Worm (Caenorhabditis elegans): ENCODE results near the gene efl-3.
A peak's percentile ranks its signal among the peaks of the same experiment; 100 is the strongest.

efl-3 gene

DNA sequence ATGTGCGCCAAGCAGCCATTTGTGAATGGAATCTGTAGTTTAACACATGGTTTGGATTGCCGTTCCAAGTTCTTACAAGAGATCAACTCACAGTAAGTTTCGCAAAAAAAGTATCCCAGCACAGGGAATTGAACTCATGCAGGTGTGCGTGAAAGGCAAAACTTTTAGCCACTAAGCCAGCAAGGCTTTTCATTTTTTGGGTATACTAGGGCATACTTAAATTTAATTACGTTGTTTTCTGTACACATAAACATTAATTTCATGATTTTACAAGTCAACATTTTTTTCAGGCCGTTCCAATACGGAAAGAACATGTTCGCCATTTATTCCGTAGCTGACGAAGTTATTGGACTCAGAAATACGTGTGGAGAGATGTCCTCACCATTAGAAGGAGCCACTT is 29.0 kb downstream of the efl-3 start (continued):
- TF ChIP-seq hrde-1 (tag; optimal IDR thresholded peaks at IDR 0.05; ENCODE audit: borderline replicate concordance) (peak; percentile 89), dpl-1 (GFP tag; optimal IDR thresholded peaks at IDR 0.05) (no peak), K12H6.12 (tag; optimal IDR thresholded peaks at IDR 0.05) (no peak), rcor-1 (GFP tag; IDR thresholded peaks at IDR 0.05) (peak; percentile 73), lsl-1 (GFP tag; optimal IDR thresholded peaks at IDR 0.05) (peak; percentile 44), tbp1 (GFP tag; optimal IDR thresholded peaks at IDR 0.05) (peak; percentile 94), lin-54 (GFP tag; optimal IDR thresholded peaks at IDR 0.05) (peak; percentile 66), D2030.7 (GFP tag; IDR thresholded peaks at IDR 0.05) (no peak), mel-28 (tag; optimal IDR thresholded peaks at IDR 0.05; ENCODE audit: borderline replicate concordance) (no peak), nhr-120 (GFP tag; IDR thresholded peaks at IDR 0.05) (peak; percentile 98), mcd-1 (GFP tag; IDR thresholded peaks at IDR 0.05) (peak; percentile 53; the same call in 1 of the 2 replicates), fkh-3 (tag; optimal IDR thresholded peaks at IDR 0.05) (peak; percentile 76), ceh-27 (GFP tag; optimal IDR thresholded peaks at IDR 0.05) (peak; percentile 34), ztf-25 (GFP tag; IDR thresholded peaks at IDR 0.05) (peak; percentile 86; the same call in 1 of the 2 replicates), F37B4.10 (GFP tag; IDR thresholded peaks at IDR 0.05) (0 out of 2 replicates have a peak, but pooled peaks have one; percentile 75), ztf-6 (GFP tag; IDR thresholded peaks at IDR 0.05) (peak; percentile 65; the same call in 1 of the 2 replicates), attf-6 (GFP tag; IDR thresholded peaks at IDR 0.05) (peak; percentile 69; the same call in 1 of the 2 replicates), Y56A3A.18 (GFP tag; IDR thresholded peaks at IDR 0.05) (peak; percentile 59; the same call in 1 of the 2 replicates), hsf-1 (GFP tag; IDR thresholded peaks at IDR 0.05) (peak; percentile 81), let-607 (tag; optimal IDR thresholded peaks at IDR 0.05) (peak; percentile 32 to 36), Y79H2A.3 (GFP tag; conservative IDR thresholded peaks at IDR 0.05) (0 out of 2 replicates have a peak, but pooled peaks have one; percentile 28), mes-4 (tag; optimal IDR thresholded peaks at IDR 0.05) (peak; percentile 88), lin-35 (GFP tag; optimal IDR thresholded peaks at IDR 0.05) (peak in 1 of 3 experiments; percentile 56), Y53F4B.3 (GFP tag; IDR thresholded peaks at IDR 0.05) (no peak), die-1 (tag; optimal IDR thresholded peaks at IDR 0.05) (peak; percentile 97), nfya-2 (GFP tag; IDR thresholded peaks at IDR 0.05) (no peak), Y67H2A.10 (GFP tag; conservative IDR thresholded peaks at IDR 0.05) (no peak), lsy-27 (tag; optimal IDR thresholded peaks at IDR 0.05; ENCODE audit: borderline replicate concordance, insufficient read depth) (no peak), snpc-1.1 (tag; optimal IDR thresholded peaks at IDR 0.05; ENCODE audit: insufficient read depth) (peak; percentile 52), ztf-3 (GFP tag; optimal IDR thresholded peaks at IDR 0.05) (peak; percentile 6), F10E7.11 (tag; optimal IDR thresholded peaks at IDR 0.05) (peak; percentile 90), him-1 (tag; optimal IDR thresholded peaks at IDR 0.05) (no peak), zfh-2 (GFP tag; conservative IDR thresholded peaks at IDR 0.05) (no peak), F39B2.1 (GFP tag; IDR thresholded peaks at IDR 0.05) (peak; percentile 23; the same call in 1 of the 2 replicates), B0336.3 (GFP tag; IDR thresholded peaks at IDR 0.05) (no peak), T07F8.4 (tag; optimal IDR thresholded peaks at IDR 0.05) (peak; percentile 68), athp-1 (tag; optimal IDR thresholded peaks at IDR 0.05) (peak; percentile 90), F23B12.7 (tag; optimal IDR thresholded peaks at IDR 0.05; ENCODE audit: insufficient read depth) (no peak), zim-3 (tag; optimal IDR thresholded peaks at IDR 0.05) (peak; percentile 43), F49E8.2 (tag; optimal IDR thresholded peaks at IDR 0.05; ENCODE audit: insufficient read depth) (no peak), hlh-26 (GFP tag; conservative IDR thresholded peaks at IDR 0.05) (no peak), Y53G8AR.9 (GFP tag; conservative IDR thresholded peaks at IDR 0.05) (peak; percentile 93), repo-1 (tag; optimal IDR thresholded peaks at IDR 0.05) (peak; percentile 84), unc-62 (GFP tag; optimal IDR thresholded peaks at IDR 0.05) (no peak), hmg-1.2 (GFP tag; IDR thresholded peaks at IDR 0.05) (peak; percentile 73), let-526 (GFP tag; IDR thresholded peaks at IDR 0.05) (0 out of 2 replicates have a peak, but pooled peaks have one; percentile 43), F22D6.2 (tag; optimal IDR thresholded peaks at IDR 0.05) (peak; percentile 39)
